Worm (Caenorhabditis elegans): ENCODE results near the gene F52E1.5.

F52E1.5 gene

DNA sequence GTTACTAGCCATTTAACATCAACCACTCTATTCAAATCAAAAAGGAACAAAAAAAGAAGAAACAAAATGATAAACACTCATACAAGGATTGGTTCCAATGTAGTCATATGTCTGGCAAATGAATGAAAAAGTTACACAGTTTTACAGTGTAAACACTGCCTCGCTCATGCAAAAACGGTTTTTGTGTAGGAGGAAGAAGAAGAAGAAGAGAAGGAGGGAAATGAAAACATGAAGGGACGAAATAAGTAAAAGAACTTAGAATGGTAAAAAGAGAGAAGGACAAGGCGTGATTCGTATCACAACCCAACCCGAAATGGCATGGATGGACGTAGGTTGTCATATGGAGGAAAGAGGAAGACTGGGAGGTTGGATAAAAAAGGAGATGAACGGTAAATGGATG lies 27.6 kb downstream of the F52E1.5 start (continued):
- TF ChIP-seq lin-14 (GFP tag; optimal IDR thresholded peaks at IDR 0.05) (peak; percentile 88), nhr-20 (tag; optimal IDR thresholded peaks at IDR 0.05) (peak; percentile 65), dsc-1 (tag; optimal IDR thresholded peaks at IDR 0.05) (no peak), lin-13 (GFP tag; optimal IDR thresholded peaks at IDR 0.05) (no peak), unc-30 (tag; optimal IDR thresholded peaks at IDR 0.05) (no peak), isw-1 (GFP tag; IDR thresholded peaks at IDR 0.05) (no peak), nhr-28 (tag; optimal IDR thresholded peaks at IDR 0.05) (no peak), elt-3 (tag; optimal IDR thresholded peaks at IDR 0.05) (peak in 2 of 6 experiments; percentile 47 to 70), nhr-84 (tag; optimal IDR thresholded peaks at IDR 0.05) (no peak)

DNA sequence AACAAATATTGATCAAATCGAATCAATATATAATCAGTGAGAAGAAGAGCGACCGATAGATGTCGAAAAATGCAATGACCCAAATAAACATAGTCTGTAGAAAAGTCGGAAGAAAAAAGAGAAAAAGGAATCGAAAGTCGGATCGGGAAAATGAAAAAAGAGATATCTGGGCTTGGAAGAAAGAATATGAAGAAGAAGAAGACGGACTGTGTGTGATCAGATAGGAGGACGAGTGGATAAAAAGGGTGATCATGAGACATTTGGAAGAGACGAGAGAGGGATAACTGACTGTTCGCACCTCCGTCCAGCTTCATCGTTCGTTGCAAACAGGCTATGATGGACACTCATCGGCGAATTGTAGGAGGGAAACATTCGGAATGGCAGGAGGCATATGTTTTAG lies 30.3 kb downstream of the F52E1.5 start:
- TF ChIP-seq C04F5.9 (tag; optimal IDR thresholded peaks at IDR 0.05) (no peak), unc-130 (tag; optimal IDR thresholded peaks at IDR 0.05) (no peak), lir-3 (tag; optimal IDR thresholded peaks at IDR 0.05; ENCODE audit: poor library complexity) (no peak), snpc-4 (tag; optimal IDR thresholded peaks at IDR 0.05) (no peak), blmp-1 (tag; optimal IDR thresholded peaks at IDR 0.05) (peak; percentile 100), nhr-20 (tag; optimal IDR thresholded peaks at IDR 0.05) (no peak), ztf-4 (tag; optimal IDR thresholded peaks at IDR 0.05) (peak; percentile 27), hlh-4 (tag; optimal IDR thresholded peaks at IDR 0.05) (no peak), lin-14 (GFP tag; optimal IDR thresholded peaks at IDR 0.05) (peak; percentile 5), ceh-88 (GFP tag; IDR thresholded peaks at IDR 0.05) (no peak), ceh-82 (tag; optimal IDR thresholded peaks at IDR 0.05) (no peak), mdl-1 (tag; optimal IDR thresholded peaks at IDR 0.05) (no peak), elt-3 (tag; optimal IDR thresholded peaks at IDR 0.05) (peak in 1 of 6 experiments; percentile 33), sptf-1 (tag; optimal IDR thresholded peaks at IDR 0.05) (no peak)

DNA sequence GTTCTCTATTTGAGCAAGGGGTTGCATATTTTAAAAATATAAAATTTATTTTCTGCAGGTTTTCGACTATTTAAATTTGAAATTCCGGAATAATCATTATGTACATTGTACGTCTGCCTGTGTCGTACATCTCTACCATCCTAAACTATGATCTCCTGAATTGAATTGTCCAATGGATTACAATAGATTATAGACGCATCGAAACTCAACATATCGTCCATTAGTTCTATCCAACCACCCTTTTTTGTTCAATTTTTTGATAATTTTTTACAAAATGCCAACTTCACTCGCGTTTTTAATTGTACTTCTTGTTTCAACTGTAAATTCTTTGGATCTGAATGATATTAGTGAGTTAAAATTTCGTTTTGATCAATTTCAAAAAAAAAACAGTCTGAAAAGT lies 31.1 kb downstream of the F52E1.5 start, which contains the start of gene F52E1.2:
Gene F52E1.2, plus strand, starts transcription at position 190 of the 400 bp plus-strand sequence.
- TF ChIP-seq C34B4.2 (tag; optimal IDR thresholded peaks at IDR 0.05) (no peak), dpl-1 (GFP tag; optimal IDR thresholded peaks at IDR 0.05) (no peak), fkh-10 (GFP tag; optimal IDR thresholded peaks at IDR 0.05) (no peak), unc-98 (GFP tag; IDR thresholded peaks at IDR 0.05) (no peak), ces-1 (GFP tag; optimal IDR thresholded peaks at IDR 0.05) (no peak), nhr-71 (tag; optimal IDR thresholded peaks at IDR 0.05) (no peak), lin-15B (tag; optimal IDR thresholded peaks at IDR 0.05) (no peak), unc-30 (tag; optimal IDR thresholded peaks at IDR 0.05) (no peak), efl-1 (optimal IDR thresholded peaks at IDR 0.05) (no peak), efl-1 (GFP tag; optimal IDR thresholded peaks at IDR 0.05 in 1 of 2) (no peak), nhr-77 (tag; optimal IDR thresholded peaks at IDR 0.05) (no peak), nhr-90 (tag; optimal IDR thresholded peaks at IDR 0.05; ENCODE audit: poor library complexity) (no peak), mep-1 (tag; optimal IDR thresholded peaks at IDR 0.05) (no peak), tbx-2 (tag; optimal IDR thresholded peaks at IDR 0.05) (no peak), lin-13 (GFP tag; optimal IDR thresholded peaks at IDR 0.05) (no peak), ceh-90 (tag; optimal IDR thresholded peaks at IDR 0.05) (no peak), ama-1 (optimal IDR thresholded peaks at IDR 0.05) (no peak), C16A3.4 (tag; optimal IDR thresholded peaks at IDR 0.05) (no peak), ceh-88 (GFP tag; IDR thresholded peaks at IDR 0.05) (no peak), nhr-11 (tag; optimal IDR thresholded peaks at IDR 0.05) (no peak), F16B12.6 (tag; optimal IDR thresholded peaks at IDR 0.05) (no peak)

DNA sequence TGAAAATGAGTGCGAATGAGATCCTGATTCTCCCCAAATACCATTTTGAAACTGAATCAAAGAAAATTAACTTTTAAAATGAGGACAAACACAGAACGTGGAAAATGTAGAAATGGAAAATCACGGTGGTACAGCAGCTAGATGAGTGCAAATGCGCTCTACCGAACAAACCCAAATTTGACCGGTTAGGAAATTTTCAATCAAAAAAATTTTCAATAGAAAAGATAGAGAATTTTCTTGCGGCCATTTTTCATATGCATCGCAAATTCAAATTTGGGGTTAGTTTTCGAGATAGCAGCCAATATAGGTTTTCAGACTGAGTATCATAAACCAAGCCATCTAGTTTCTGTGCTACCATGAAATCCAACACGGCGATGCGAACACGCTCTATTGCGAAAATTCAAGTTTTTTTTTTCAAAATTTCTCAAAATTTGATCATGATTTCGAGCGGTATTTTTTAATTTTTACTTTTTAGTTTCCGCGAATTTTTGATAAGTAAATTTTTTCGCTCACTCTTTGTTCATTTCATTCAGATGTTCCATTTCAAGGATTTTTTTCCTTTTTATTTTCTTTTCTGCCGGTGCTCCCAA lies 34.2 kb downstream of the F52E1.5 start, which contains the start of gene vha-18:
Gene vha-18, minus strand, starts transcription at position 51 of the 590 bp plus-strand sequence.
- TF ChIP-seq efl-1 (optimal IDR thresholded peaks at IDR 0.05) (peak in 1 of 2 experiments; percentile 4), efl-1 (GFP tag; optimal IDR thresholded peaks at IDR 0.05 in 1 of 2) (no peak), nhr-19 (GFP tag; conservative IDR thresholded peaks at IDR 0.05) (no peak), nhr-71 (tag; optimal IDR thresholded peaks at IDR 0.05) (no peak)
